Worm (Caenorhabditis elegans) whole organism, midembryonic: ENCODE measurements around the gene col-180.

Experiments used
- T22C8.4 ChIP-seq: fragments of 200-800 bp; sonication (Bioruptor generic); IDR thresholded peaks from 2 replicates; pipeline ENCODE4 v1.3.6; 2022; ENCODE audit warnings: missing genetic modification characterization, missing compliant biosample characterization
- cog-1 ChIP-seq: sonication (generic microtip); optimal IDR thresholded peaks from 2 replicates; lab custom pipeline; 2016; ENCODE audit warnings: missing genetic modification characterization, missing compliant biosample characterization
- flt-1 ChIP-seq: fragments of 200-800 bp; sonication (Bioruptor generic); IDR thresholded peaks from 2 replicates; pipeline ENCODE4 v1.3.6; 2022; ENCODE audit warnings: missing genetic modification characterization, missing compliant biosample characterization
- med-1 ChIP-seq: sonication (generic microtip); optimal IDR thresholded peaks from 2 replicates; lab custom pipeline; 2017; ENCODE audit warnings: missing genetic modification characterization, mild to moderate bottlenecking, missing compliant biosample characterization, antibody characterized with exemption, missing genetic modification reagents; ENCODE audit not compliant: insufficient read depth
- ref-1 ChIP-seq: fragments of 200-800 bp; sonication (Bioruptor generic); conservative IDR thresholded peaks from 2 replicates; pipeline ENCODE4 v1.3.6; 2022; ENCODE audit warnings: missing genetic modification reagents, missing genetic modification characterization, missing compliant biosample characterization
- ztf-23 ChIP-seq: fragments of 200-800 bp; sonication (Bioruptor generic); IDR thresholded peaks from 2 replicates; pipeline ENCODE4 v1.3.6; 2022; ENCODE audit warnings: missing genetic modification reagents, missing genetic modification characterization, missing compliant biosample characterization
- ztf-29 ChIP-seq: fragments of 200-800 bp; sonication (Bioruptor generic); IDR thresholded peaks from 2 replicates; pipeline ENCODE4 v1.3.6; 2022; ENCODE audit warnings: missing genetic modification reagents, missing genetic modification characterization, missing compliant biosample characterization

DNA sequence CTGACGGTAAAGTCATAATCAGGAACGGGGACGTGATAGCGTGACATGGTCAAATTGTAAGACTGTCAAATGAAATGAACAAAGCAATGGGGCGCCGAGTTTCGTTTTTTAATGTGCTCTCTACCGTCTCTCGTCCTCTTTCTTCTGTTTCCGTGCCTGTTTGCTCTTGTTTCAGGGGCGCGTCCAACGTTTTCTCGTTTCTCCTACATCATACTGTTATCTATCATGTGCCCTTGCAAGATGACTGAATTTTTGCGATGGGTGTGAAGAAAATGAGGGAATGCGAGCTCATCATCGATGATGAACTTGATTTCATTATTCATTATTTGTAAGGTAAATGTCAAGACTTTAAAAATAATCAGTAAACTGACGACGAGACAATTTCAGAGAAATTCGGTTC is 31.2 kb downstream of the col-180 start, which contains the start of gene T04F8.7:
- TF ChIP-seq cog-1 (tag; lab: Kevin White, UChicago) (no peak), T22C8.4 (no peak), ref-1 (GFP tag; lab: Robert Waterston, UW) (no peak), ztf-23 (GFP tag; lab: Robert Waterston, UW) (no peak), med-1 (GFP tag; lab: Kevin White, UChicago) (no peak), ztf-29 (GFP tag; lab: Robert Waterston, UW) (no peak), flt-1 (GFP tag; lab: Robert Waterston, UW) (no peak)
